Fruit fly (Drosophila melanogaster) whole organism, prepupa: Measurements from ENCODE around the gene CG1703.
A peak's percentile ranks its signal among the peaks of the same experiment; 100 is the strongest.

Experiments
- Blimp-1 ChIP-seq: fragments of 200-800 bp; sonication (Bioruptor generic); optimal IDR thresholded peaks from 3 replicates; lab custom pipeline; 2017; ENCODE audit warnings: missing biosample characterization, missing genetic modification characterization, mild to moderate bottlenecking, moderate library complexity, missing genetic modification reagents
- CG10669 ChIP-seq: fragments of 200-800 bp; sonication (Bioruptor generic); optimal IDR thresholded peaks from 3 replicates; lab custom pipeline; 2018; ENCODE audit warnings: missing biosample characterization, mild to moderate bottlenecking, missing genetic modification characterization, moderate library complexity
- CG11762 ChIP-seq: fragments of 200-800 bp; sonication (Bioruptor generic); optimal IDR thresholded peaks from 3 replicates; lab custom pipeline; 2016; ENCODE audit warnings: missing biosample characterization, missing genetic modification characterization; ENCODE audit not compliant: insufficient read depth
- CG11902 ChIP-seq: fragments of 200-800 bp; sonication (Bioruptor generic); optimal IDR thresholded peaks from 3 replicates; lab custom pipeline; 2016; ENCODE audit warnings: missing biosample characterization, missing genetic modification characterization
- CG1621 ChIP-seq: fragments of 200-800 bp; sonication (Bioruptor generic); optimal IDR thresholded peaks from 3 replicates; lab custom pipeline; 2018; ENCODE audit warnings: missing biosample characterization, mild to moderate bottlenecking, missing genetic modification characterization
- CG16779 ChIP-seq: fragments of 200-800 bp; sonication (Bioruptor generic); optimal IDR thresholded peaks from 3 replicates; lab custom pipeline; 2017; ENCODE audit warnings: missing biosample characterization, mild to moderate bottlenecking, missing genetic modification characterization
- CG32006 ChIP-seq: fragments of 200-800 bp; sonication (Bioruptor generic); optimal IDR thresholded peaks from 3 replicates; lab custom pipeline; 2017; ENCODE audit warnings: missing biosample characterization, mild to moderate bottlenecking, missing genetic modification characterization
- CG34406 ChIP-seq: fragments of 200-800 bp; sonication (Bioruptor generic); optimal IDR thresholded peaks from 3 replicates; lab custom pipeline; 2016; ENCODE audit warnings: missing biosample characterization, missing genetic modification characterization
- CG3919 ChIP-seq: fragments of 200-800 bp; sonication (Bioruptor generic); optimal IDR thresholded peaks from 3 replicates; lab custom pipeline; 2016; ENCODE audit warnings: missing biosample characterization, missing genetic modification characterization
- CG4318 ChIP-seq: fragments of 200-800 bp; sonication (Bioruptor generic); optimal IDR thresholded peaks from 3 replicates; lab custom pipeline; 2017; ENCODE audit warnings: missing biosample characterization, mild to moderate bottlenecking, missing genetic modification characterization
- CG6792 ChIP-seq: fragments of 200-800 bp; sonication (Bioruptor generic); optimal IDR thresholded peaks from 3 replicates; lab custom pipeline; 2016; ENCODE audit warnings: missing biosample characterization, missing genetic modification characterization
- CG6808 ChIP-seq: fragments of 200-800 bp; sonication (Bioruptor generic); optimal IDR thresholded peaks from 3 replicates; lab custom pipeline; 2017; ENCODE audit warnings: missing biosample characterization, missing genetic modification characterization, mild to moderate bottlenecking, moderate library complexity, missing genetic modification reagents
- CG8319 ChIP-seq: fragments of 200-800 bp; sonication (Bioruptor generic); optimal IDR thresholded peaks from 3 replicates; lab custom pipeline; 2016; ENCODE audit warnings: missing biosample characterization, missing genetic modification characterization
- CG8632 ChIP-seq: fragments of 200-800 bp; sonication (Bioruptor generic); optimal IDR thresholded peaks from 3 replicates; lab custom pipeline; 2016; ENCODE audit warnings: missing biosample characterization, missing genetic modification characterization
- CG9139 ChIP-seq: fragments of 200-800 bp; sonication (Bioruptor generic); optimal IDR thresholded peaks from 3 replicates; lab custom pipeline; 2017; ENCODE audit warnings: missing biosample characterization, mild to moderate bottlenecking, missing genetic modification characterization
- Eip75B ChIP-seq: fragments of 200-800 bp; sonication (Bioruptor generic); optimal IDR thresholded peaks from 3 replicates; lab custom pipeline; 2016; ENCODE audit warnings: missing biosample characterization, missing genetic modification characterization
- Eip78C ChIP-seq: fragments of 200-800 bp; sonication (Bioruptor generic); peaks from one replicate; lab custom pipeline; 2016; ENCODE audit warnings: missing biosample characterization, missing genetic modification characterization
- Eip93F ChIP-seq: fragments of 200-800 bp; sonication (Bioruptor generic); optimal IDR thresholded peaks from 2 replicates; lab custom pipeline; 2016; ENCODE audit warnings: missing biosample characterization, mild to moderate bottlenecking, missing genetic modification characterization
- Hr38 ChIP-seq: sonication (Bioruptor generic); optimal IDR thresholded peaks from 2 replicates; lab custom pipeline; 2016; ENCODE audit warnings: missing biosample characterization, missing genetic modification characterization
- Hr39 ChIP-seq: fragments of 200-800 bp; sonication (Bioruptor generic); optimal IDR thresholded peaks from 2 replicates; lab custom pipeline; 2016; ENCODE audit warnings: missing biosample characterization, missing genetic modification characterization
- Hr4 ChIP-seq: fragments of 200-800 bp; sonication (Bioruptor generic); optimal IDR thresholded peaks from 3 replicates; lab custom pipeline; 2016; ENCODE audit warnings: missing biosample characterization, missing genetic modification characterization
- Lpt ChIP-seq: fragments of 200-800 bp; sonication (Bioruptor generic); optimal IDR thresholded peaks from 3 replicates; lab custom pipeline; 2016; ENCODE audit warnings: missing biosample characterization, missing genetic modification characterization
- Met ChIP-seq: fragments of 200-800 bp; sonication (Bioruptor generic); optimal IDR thresholded peaks from 3 replicates; lab custom pipeline; 2016; ENCODE audit warnings: missing biosample characterization, missing genetic modification characterization
- OdsH ChIP-seq: fragments of 200-800 bp; sonication (Bioruptor generic); optimal IDR thresholded peaks from 3 replicates; lab custom pipeline; 2016; ENCODE audit warnings: missing biosample characterization, missing genetic modification characterization
- Smox ChIP-seq: fragments of 200-800 bp; sonication (Bioruptor generic); optimal IDR thresholded peaks from 3 replicates; lab custom pipeline; 2016; ENCODE audit warnings: missing biosample characterization, missing genetic modification characterization
- Sox102F ChIP-seq: fragments of 200-800 bp; sonication (Bioruptor generic); optimal IDR thresholded peaks from 2 replicates; lab custom pipeline; 2016; ENCODE audit warnings: missing biosample characterization, mild to moderate bottlenecking, missing genetic modification characterization
- Sox14 ChIP-seq: fragments of 200-800 bp; sonication (Bioruptor generic); optimal IDR thresholded peaks from 3 replicates; lab custom pipeline; 2016; ENCODE audit warnings: missing biosample characterization, missing genetic modification characterization
- Sox15 ChIP-seq: fragments of 200-800 bp; sonication (Bioruptor generic); optimal IDR thresholded peaks from 3 replicates; lab custom pipeline; 2016; ENCODE audit warnings: missing biosample characterization, missing genetic modification characterization
- achi ChIP-seq: fragments of 200-800 bp; sonication (Bioruptor generic); optimal IDR thresholded peaks from 3 replicates; lab custom pipeline; 2016; ENCODE audit warnings: missing biosample characterization, missing genetic modification characterization
- acj6 ChIP-seq: fragments of 200-800 bp; sonication (Bioruptor generic); optimal IDR thresholded peaks from 3 replicates; lab custom pipeline; 2016; ENCODE audit warnings: missing biosample characterization, missing genetic modification characterization
- cyc ChIP-seq: fragments of 200-800 bp; sonication (Bioruptor generic); optimal IDR thresholded peaks from 3 replicates; lab custom pipeline; 2016; ENCODE audit warnings: missing biosample characterization, missing genetic modification characterization
- fd59A ChIP-seq: fragments of 200-800 bp; sonication (Bioruptor generic); optimal IDR thresholded peaks from 2 replicates; lab custom pipeline; 2017; ENCODE audit warnings: missing biosample characterization, mild to moderate bottlenecking, missing genetic modification characterization, missing genetic modification reagents
- fkh ChIP-seq: fragments of 200-800 bp; sonication (Bioruptor generic); optimal IDR thresholded peaks from 3 replicates; lab custom pipeline; 2017; ENCODE audit warnings: missing biosample characterization, mild to moderate bottlenecking, missing genetic modification characterization, moderate library complexity
- lz ChIP-seq: fragments of 200-800 bp; sonication (Bioruptor generic); optimal IDR thresholded peaks from 3 replicates; lab custom pipeline; 2016; ENCODE audit warnings: missing biosample characterization, missing genetic modification characterization
- pdm3 ChIP-seq: fragments of 200-800 bp; sonication (Bioruptor generic); optimal IDR thresholded peaks from 3 replicates; lab custom pipeline; 2016; ENCODE audit warnings: missing biosample characterization, missing genetic modification characterization
- salr ChIP-seq, 2 experiments: fragments of 200-800 bp; sonication (Bioruptor generic); optimal IDR thresholded peaks; 3 replicates each; lab custom pipeline; 2016 to 2018; ENCODE audit warnings: missing biosample characterization in 2 of 2, missing genetic modification characterization in 2 of 2, mild to moderate bottlenecking in 1 of 2
- spab ChIP-seq: fragments of 200-800 bp; sonication (Bioruptor generic); optimal IDR thresholded peaks from 2 replicates; lab custom pipeline; 2017; ENCODE audit warnings: missing biosample characterization, mild to moderate bottlenecking, missing genetic modification characterization, missing genetic modification reagents
- ss ChIP-seq, 2 experiments: fragments of 200-800 bp; sonication (Bioruptor generic); optimal IDR thresholded peaks; 2 replicates in 1 of 2; 3 replicates in 1 of 2; lab custom pipeline; 2017 to 2018; ENCODE audit warnings: mild to moderate bottlenecking in 2 of 2, missing biosample characterization in 2 of 2, missing genetic modification characterization in 2 of 2, moderate library complexity in 1 of 2
- svp ChIP-seq: fragments of 200-800 bp; sonication (Bioruptor generic); peaks from one replicate; lab custom pipeline; 2016; ENCODE audit warnings: missing biosample characterization, missing genetic modification characterization
- topi ChIP-seq: fragments of 200-800 bp; sonication (Bioruptor generic); optimal IDR thresholded peaks from 3 replicates; lab custom pipeline; 2016; ENCODE audit warnings: missing biosample characterization, missing genetic modification characterization
- vri ChIP-seq: fragments of 200-800 bp; sonication (Bioruptor generic); optimal IDR thresholded peaks from 3 replicates; lab custom pipeline; 2016; ENCODE audit warnings: missing biosample characterization, mild to moderate bottlenecking, missing genetic modification characterization

Gene CG1703

DNA sequence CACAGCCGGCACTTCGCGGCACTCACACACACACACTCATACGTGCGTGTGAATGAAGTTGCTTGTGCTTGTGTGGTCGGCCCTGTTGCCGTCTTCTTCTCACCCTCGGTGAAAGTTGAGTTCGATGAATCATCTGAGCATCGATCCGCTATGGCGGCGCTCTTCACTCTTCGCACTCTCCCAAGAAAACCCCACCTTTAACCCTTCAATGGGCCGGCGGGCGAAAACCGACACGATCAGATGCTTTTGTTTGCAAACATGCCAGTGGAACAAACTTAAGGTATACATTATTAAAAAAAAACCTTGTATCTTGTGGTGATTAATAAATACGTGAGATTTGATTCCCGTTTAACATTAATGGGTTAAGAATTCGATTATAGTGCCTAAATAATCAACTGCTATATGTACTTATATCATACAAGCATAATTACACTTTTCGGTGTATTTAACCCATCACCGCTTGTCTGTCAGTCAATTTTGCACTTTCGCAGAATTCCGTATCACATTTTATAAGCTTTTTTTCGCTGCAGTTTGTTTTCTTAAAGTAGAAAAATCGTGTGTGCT is 10.8 kb upstream of the CG1703 start (continued):
- TF ChIP-seq CG11902: peak; percentile 7
- TF ChIP-seq spab: no peak
- TF ChIP-seq CG9139 (GFP tag; lab: Kevin White, UChicago): peak; percentile 3
- no peak for TF ChIP-seq CG3919 (GFP tag; lab: Kevin White, UChicago)
- peak; percentile 90 for TF ChIP-seq svp (GFP tag; lab: Kevin White, UChicago)
- no peak for TF ChIP-seq Sox102F (GFP tag; lab: Kevin White, UChicago)
- TF ChIP-seq pdm3 (GFP tag; lab: Kevin White, UChicago): no peak
- TF ChIP-seq topi (GFP tag; lab: Kevin White, UChicago): peak; percentile 62
- peak; percentile 6 for TF ChIP-seq CG8319 (GFP tag; lab: Kevin White, UChicago)
- peak; percentile 32 for TF ChIP-seq CG11762 (GFP tag; lab: Kevin White, UChicago)
- peak; percentile 32 for TF ChIP-seq achi
- TF ChIP-seq Smox (GFP tag; lab: Kevin White, UChicago): no peak
- TF ChIP-seq Eip78C (GFP tag; lab: Kevin White, UChicago): peak; percentile 91
- no peak for TF ChIP-seq CG6808 (GFP tag; lab: Kevin White, UChicago)
- peak; percentile 31 for TF ChIP-seq CG6792 (GFP tag; lab: Kevin White, UChicago)
- peak; percentile 52 for TF ChIP-seq Hr39 (GFP tag; lab: Kevin White, UChicago)
- no peak for TF ChIP-seq CG16779 (tag; lab: Kevin White, UChicago)
- TF ChIP-seq OdsH: no peak
- no peak for TF ChIP-seq vri (GFP tag; lab: Kevin White, UChicago)
- TF ChIP-seq lz (GFP tag; lab: Kevin White, UChicago): peak; percentile 56
- TF ChIP-seq Eip75B (GFP tag; lab: Kevin White, UChicago): no peak
- TF ChIP-seq cyc (GFP tag; lab: Kevin White, UChicago): peak; percentile 52
- TF ChIP-seq Hr4 (GFP tag; lab: Kevin White, UChicago): peak; percentile 33
- no peak for TF ChIP-seq CG32006 (GFP tag; lab: Kevin White, UChicago)
- peak; percentile 25 for TF ChIP-seq acj6 (GFP tag; lab: Kevin White, UChicago)
- TF ChIP-seq ss (GFP tag; optimal IDR thresholded peaks at IDR 0.05; lab: Kevin White, UChicago): peak in 1 of 2 experiments; percentile 47
- no peak for TF ChIP-seq Lpt (GFP tag; lab: Kevin White, UChicago)
- peak; percentile 56 for TF ChIP-seq CG34406 (GFP tag; lab: Kevin White, UChicago)
- peak; percentile 60 for TF ChIP-seq Sox14 (GFP tag; lab: Kevin White, UChicago)
- TF ChIP-seq salr (GFP tag; optimal IDR thresholded peaks at IDR 0.05; lab: Kevin White, UChicago): no peak
- no peak for TF ChIP-seq Met (GFP tag; lab: Kevin White, UChicago)
- no peak for TF ChIP-seq CG1621 (tag; lab: Kevin White, UChicago)
- TF ChIP-seq Eip93F (GFP tag; lab: Kevin White, UChicago): no peak
- no peak for TF ChIP-seq Sox15 (GFP tag; lab: Kevin White, UChicago)
- no peak for TF ChIP-seq CG10669 (GFP tag; lab: Kevin White, UChicago)
- peak; percentile 40 for TF ChIP-seq CG8632 (GFP tag; lab: Kevin White, UChicago)
- TF ChIP-seq Hr38 (GFP tag; lab: Kevin White, UChicago): no peak
- no peak for TF ChIP-seq CG4318
- TF ChIP-seq Blimp-1 (GFP tag; lab: Kevin White, UChicago): peak; percentile 39

dm6 chrX:11601408-11601807 is 10.3 kb upstream of the CG1703 start:
- TF ChIP-seq fd59A (no peak), fkh (GFP tag; lab: Kevin White, UChicago) (peak; percentile 35), vri (GFP tag; lab: Kevin White, UChicago) (peak; percentile 58)
